Worm (Caenorhabditis elegans) whole organism, mixed stage, embryonic: ENCODE data around the gene F55C12.6.

Source experiments
- elt-3 ChIP-seq: fragments of 150-350 bp; optimal IDR thresholded peaks from 2 replicates; lab custom pipeline; 2014; ENCODE audit warnings: missing biosample characterization, missing genetic modification characterization
- lin-13 ChIP-seq: fragments of 150-350 bp; optimal IDR thresholded peaks from 2 replicates; lab custom pipeline; 2014; ENCODE audit warnings: missing biosample characterization, missing genetic modification characterization
- nhr-237 ChIP-seq: fragments of 150-350 bp; optimal IDR thresholded peaks from 2 replicates; lab custom pipeline; 2014; ENCODE audit warnings: missing biosample characterization, missing genetic modification characterization

- TF ChIP-seq elt-3 (tag; lab: Kevin White, UChicago) (no peak), nhr-237 (tag; lab: Kevin White, UChicago) (no peak), lin-13 (no peak)
Measured at ce11 chrII:5899080-5899479, 23.1 kb upstream of the F55C12.6 start.
